Worm (Caenorhabditis elegans) whole organism, midembryonic: ENCODE measurements around the gene C29F3.7.
"Not testable (repeated sequence)": the region's sequence is repeated elsewhere in the genome, so short reads cannot be mapped to it uniquely, and the experiment has no call there.

Experiments
- flt-1 ChIP-seq: fragments of 200-800 bp; sonication (Bioruptor generic); IDR thresholded peaks from 2 replicates; pipeline ENCODE4 v1.3.6; 2022; ENCODE audit warnings: missing genetic modification characterization, missing compliant biosample characterization
- klf-2 ChIP-seq: fragments of 200-800 bp; sonication (Bioruptor generic); conservative IDR thresholded peaks from 2 replicates; pipeline ENCODE4 v1.3.6; 2022; ENCODE audit warnings: missing genetic modification reagents, missing genetic modification characterization, missing compliant biosample characterization

DNA sequence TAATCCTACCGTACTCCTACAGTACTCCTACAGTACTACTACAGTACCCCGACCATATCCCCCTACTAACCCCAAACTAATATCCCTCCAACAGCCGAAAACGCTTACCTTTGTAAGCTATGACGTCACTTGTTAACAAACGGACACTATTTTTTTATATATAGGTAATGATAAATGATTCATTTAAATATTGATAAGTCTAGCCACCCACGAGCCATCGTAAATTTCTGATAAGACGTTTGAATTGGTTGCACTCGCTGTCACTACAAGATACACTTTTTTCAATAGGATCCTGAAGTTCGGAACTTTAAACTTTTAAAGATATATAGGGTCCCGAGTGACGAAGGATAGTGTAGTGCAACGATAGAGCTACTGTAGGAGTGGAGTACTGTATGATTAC lies 32.0 kb upstream of the C29F3.7 start, which contains the start of gene nhr-247:
- TF ChIP-seq flt-1 (GFP tag; lab: Robert Waterston, UW); klf-2: not testable (repeated sequence)
